Fruit fly (Drosophila melanogaster) Kc167 (cell line): ENCODE measurements around the gene CG10681.

ENCODE experiments used
- h ChIP-seq: fragments of >200 bp; optimal IDR thresholded peaks from 3 replicates; lab custom pipeline; 2018; ENCODE audit warnings: missing external identifiers
- insv ChIP-seq: fragments of >200 bp; optimal IDR thresholded peaks from 3 replicates; lab custom pipeline; 2018; ENCODE audit warnings: missing external identifiers
- psq ChIP-seq: fragments of >200 bp; optimal IDR thresholded peaks from 2 replicates; lab custom pipeline; 2017; ENCODE audit warnings: missing external identifiers

dm6 chr3L:12490418-12491035, 10.8 kb upstream of the CG10681 start, which contains the start of gene CG10660:
- no peak for TF ChIP-seq h (lab: Kevin White, UChicago)
- TF ChIP-seq psq: no peak
- TF ChIP-seq insv (lab: Kevin White, UChicago): no peak
